Worm (Caenorhabditis elegans): ENCODE results near the gene M106.3.

- TF ChIP-seq lin-13 (GFP tag; optimal IDR thresholded peaks at IDR 0.05): no peak
- no peak for TF ChIP-seq sma-9 (GFP tag; optimal IDR thresholded peaks at IDR 0.05)
- TF ChIP-seq sma-9 (tag; optimal IDR thresholded peaks at IDR 0.05): no peak
- no peak for TF ChIP-seq snpc-4 (tag; optimal IDR thresholded peaks at IDR 0.05)
- no peak for TF ChIP-seq aly-2 (tag; optimal IDR thresholded peaks at IDR 0.05)
- no peak for TF ChIP-seq nhr-23 (tag; optimal IDR thresholded peaks at IDR 0.05)
- TF ChIP-seq nhr-12 (tag; optimal IDR thresholded peaks at IDR 0.05): no peak
These were observed 49.5 kb upstream of the M106.3 start, which contains the start of gene sra-11 for ce11 chrII:10910219-10910618.
